Worm (Caenorhabditis elegans): ENCODE data around the gene fat-6.

DNA sequence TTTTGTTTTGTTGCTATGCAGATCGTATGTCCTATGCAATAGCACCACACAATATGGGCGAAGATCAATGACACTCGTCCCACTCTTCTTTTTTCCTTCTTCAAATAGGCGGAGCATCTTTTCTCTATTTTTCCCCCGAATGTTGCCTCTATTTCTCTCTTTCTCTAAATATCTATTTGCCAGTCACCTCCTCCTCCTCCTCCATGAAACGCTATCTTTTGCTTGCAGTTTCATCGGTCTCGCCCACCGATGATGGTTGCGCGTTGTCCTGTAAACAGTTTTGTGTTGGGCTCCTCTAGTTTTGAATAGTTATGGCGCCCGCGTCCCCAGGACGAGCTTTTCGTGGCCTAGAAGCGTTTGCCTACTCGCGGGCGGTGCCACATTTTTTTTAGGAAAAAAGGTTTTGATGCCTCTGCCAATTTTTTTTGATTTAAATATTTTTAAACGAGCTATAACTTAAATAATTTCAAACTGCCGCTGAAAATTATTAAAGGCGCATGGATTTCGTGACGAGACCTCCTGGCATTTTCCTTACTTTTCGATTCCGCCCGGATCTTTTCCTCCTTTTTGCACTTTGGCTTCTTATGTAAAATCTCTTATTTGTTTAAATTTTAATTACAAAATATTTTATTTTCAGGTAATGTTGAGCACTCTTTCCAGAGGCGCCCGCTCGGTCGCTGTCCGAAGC is 37.3 kb upstream of the fat-6 start, which contains the start of gene gdh-1:
- TF ChIP-seq ztf-29 (GFP tag; IDR thresholded peaks at IDR 0.05), result no peak
- TF ChIP-seq med-1 (GFP tag; optimal IDR thresholded peaks at IDR 0.05; ENCODE audit: insufficient read depth), result no peak
